Fruit fly (Drosophila melanogaster) whole organism, pupa: Measurements from ENCODE around the gene CG34433.

Experiments
- CG10348 ChIP-seq: fragments of 200-800 bp; sonication (Bioruptor generic); IDR thresholded peaks from 2 replicates; pipeline ENCODE4 v1.3.6; 2022; ENCODE audit warnings: missing biosample characterization, missing genetic modification characterization
- CG12605 ChIP-seq: fragments of 200-800 bp; sonication (Bioruptor generic); IDR thresholded peaks from 2 replicates; pipeline ENCODE4 v1.3.6; 2022; ENCODE audit warnings: missing biosample characterization, missing genetic modification characterization
- CG14655 ChIP-seq: fragments of 200-800 bp; sonication (Bioruptor generic); optimal IDR thresholded peaks from 3 replicates; lab custom pipeline; 2017; ENCODE audit warnings: mild to moderate bottlenecking, missing biosample characterization, missing genetic modification reagents, missing genetic modification characterization
- CG15710 ChIP-seq: fragments of 200-800 bp; sonication (Bioruptor generic); optimal IDR thresholded peaks from 2 replicates; lab custom pipeline; 2018; ENCODE audit warnings: missing biosample characterization, mild to moderate bottlenecking, missing genetic modification characterization, moderate library complexity
- CG8159 ChIP-seq: fragments of 200-800 bp; sonication (Bioruptor generic); optimal IDR thresholded peaks from 3 replicates; lab custom pipeline; 2018; ENCODE audit warnings: missing biosample characterization, mild to moderate bottlenecking, missing genetic modification characterization, moderate library complexity
- CG8301 ChIP-seq: fragments of 200-800 bp; sonication (Bioruptor generic); optimal IDR thresholded peaks from 2 replicates; lab custom pipeline; 2018; ENCODE audit warnings: missing biosample characterization, mild to moderate bottlenecking, missing genetic modification characterization
- D1 ChIP-seq: fragments of 200-800 bp; sonication (Bioruptor generic); optimal IDR thresholded peaks from 2 replicates; lab custom pipeline; 2018; ENCODE audit warnings: missing biosample characterization, mild to moderate bottlenecking, missing genetic modification characterization, moderate library complexity
- EcR ChIP-seq: fragments of 200-800 bp; sonication (Bioruptor generic); optimal IDR thresholded peaks from 3 replicates; lab custom pipeline; 2019; ENCODE audit warnings: missing biosample characterization, missing genetic modification characterization, mild to moderate bottlenecking, moderate library complexity, missing genetic modification reagents
- Ets98B ChIP-seq: fragments of 200-800 bp; sonication (Bioruptor generic); IDR thresholded peaks from 2 replicates; pipeline ENCODE4 v1.3.6; 2022; ENCODE audit warnings: missing biosample characterization, missing genetic modification characterization
- gl ChIP-seq: fragments of 200-800 bp; sonication (Bioruptor generic); optimal IDR thresholded peaks from 2 replicates; lab custom pipeline; 2018; ENCODE audit warnings: missing biosample characterization, mild to moderate bottlenecking, missing genetic modification characterization

DNA sequence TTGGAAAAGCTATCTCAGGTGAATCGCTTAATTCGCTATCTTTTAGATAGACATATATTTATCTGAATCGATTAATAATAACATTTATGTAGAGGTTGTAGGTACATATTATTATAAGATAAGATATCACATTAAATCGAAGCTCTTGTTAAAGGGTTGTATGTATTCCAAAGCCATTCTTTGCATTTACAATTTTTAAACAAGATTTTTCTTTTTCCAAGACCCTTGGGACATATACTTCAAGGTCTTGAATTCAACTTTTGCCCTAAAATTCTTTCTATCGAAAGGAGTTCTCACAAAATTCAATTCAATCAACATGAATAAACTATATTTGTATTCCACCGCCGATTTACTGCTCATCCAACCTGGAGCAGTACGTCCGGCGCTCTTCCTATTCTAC lies 910 bp upstream of the CG34433 start, which contains the start of gene CG34432:
- TF ChIP-seq EcR (GFP tag; lab: Kevin White, UChicago) (no peak), CG14655 (GFP tag; lab: Kevin White, UChicago) (no peak), CG10348 (GFP tag; lab: Robert Waterston, UW) (no peak), gl (tag; lab: Kevin White, UChicago) (no peak), Ets98B (GFP tag; lab: Robert Waterston, UW) (no peak), CG8159 (tag; lab: Kevin White, UChicago) (no peak), CG12605 (GFP tag; lab: Robert Waterston, UW) (no peak), D1 (no peak), CG8301 (no peak), CG15710 (tag; lab: Kevin White, UChicago) (no peak)
